Worm (Caenorhabditis elegans): ENCODE results near the gene K01A2.10.

Gene K01A2.10

DNA sequence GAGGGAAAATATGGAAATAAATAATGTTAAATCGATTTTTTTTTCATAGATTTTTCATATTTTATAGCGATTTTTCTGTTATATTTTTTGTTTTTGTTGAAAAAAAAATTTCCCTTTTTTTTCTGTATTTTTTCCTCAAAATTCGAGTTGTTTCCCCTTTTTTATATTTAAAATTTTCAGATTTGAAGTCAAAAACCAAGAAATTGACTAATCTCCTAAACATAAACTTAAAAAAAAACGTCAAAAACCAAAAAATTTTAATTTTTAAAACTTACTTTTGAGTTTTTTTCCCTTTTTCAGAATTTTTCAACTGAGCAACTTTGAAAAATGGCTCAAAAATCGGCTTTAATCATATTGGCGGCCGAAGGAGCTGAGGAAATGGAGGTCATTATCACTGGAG lies 32.6 kb downstream of the K01A2.10 start, which contains the start of gene djr-1.1:
TSS of gene djr-1.1 (plus strand) at position 301 of the 400 bp plus-strand sequence.
- TF ChIP-seq pes-1 (GFP tag; IDR thresholded peaks at IDR 0.05) (no peak), ets-7 (tag; optimal IDR thresholded peaks at IDR 0.05) (no peak), ceh-36 (tag; optimal IDR thresholded peaks at IDR 0.05) (no peak), tbx-11 (GFP tag; IDR thresholded peaks at IDR 0.05) (no peak)

DNA sequence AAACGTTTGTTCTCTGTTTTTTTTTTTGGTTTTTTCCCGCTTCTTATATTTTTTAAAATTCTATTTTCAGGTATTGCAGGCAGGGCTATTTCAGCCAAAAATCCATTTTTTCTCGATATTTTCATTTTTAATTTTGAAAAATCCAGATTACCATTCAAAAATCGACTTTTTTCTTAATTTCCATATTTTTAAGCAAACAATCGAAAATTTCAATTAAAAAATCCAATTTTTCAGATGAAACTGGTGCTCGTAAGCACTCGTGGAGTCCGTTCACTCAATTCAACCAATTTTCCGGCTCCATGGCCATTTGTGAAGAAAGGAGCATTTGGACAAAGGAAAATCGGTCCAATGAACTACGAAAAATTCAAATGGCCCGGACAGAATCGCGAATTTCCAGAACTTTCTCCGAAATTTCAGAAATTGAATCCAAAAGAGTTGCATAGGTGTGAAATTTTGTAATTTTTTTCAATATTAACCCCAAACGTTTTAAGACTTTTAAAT lies 34.1 kb downstream of the K01A2.10 start, which contains the start of gene mrpl-41:
TSS of gene mrpl-41 (plus strand) at position 235 of the 501 bp plus-strand sequence.
- no peak for TF ChIP-seq sea-1 (GFP tag; conservative IDR thresholded peaks at IDR 0.05)
- no peak for TF ChIP-seq B0310.2 (tag; optimal IDR thresholded peaks at IDR 0.05)
- no peak for TF ChIP-seq tra-4 (tag; optimal IDR thresholded peaks at IDR 0.05)
- no peak for TF ChIP-seq pes-1 (GFP tag; IDR thresholded peaks at IDR 0.05)
- TF ChIP-seq flt-1 (GFP tag; IDR thresholded peaks at IDR 0.05), result no peak
- no peak for TF ChIP-seq scrt-1 (GFP tag; IDR thresholded peaks at IDR 0.05)
- no peak for TF ChIP-seq ama-1 (optimal IDR thresholded peaks at IDR 0.05)

DNA sequence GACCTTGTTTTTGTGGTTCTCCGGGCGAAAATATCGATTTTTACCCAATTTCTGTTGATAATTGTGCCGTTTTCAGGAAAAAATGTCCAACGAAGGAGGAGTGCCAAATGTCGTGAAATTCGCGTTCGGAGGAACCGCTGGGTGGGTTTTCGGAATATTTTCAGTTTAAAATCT lies 36.5 kb downstream of the K01A2.10 start, which contains the start of gene misc-1:
TSS of gene misc-1 (plus strand) at position 75 of the 174 bp plus-strand sequence.
- TF ChIP-seq scrt-1 (GFP tag; IDR thresholded peaks at IDR 0.05) (no peak), pes-1 (GFP tag; IDR thresholded peaks at IDR 0.05) (no peak), tbx-37 (GFP tag; conservative IDR thresholded peaks at IDR 0.05) (no peak), flt-1 (GFP tag; IDR thresholded peaks at IDR 0.05) (no peak)

DNA sequence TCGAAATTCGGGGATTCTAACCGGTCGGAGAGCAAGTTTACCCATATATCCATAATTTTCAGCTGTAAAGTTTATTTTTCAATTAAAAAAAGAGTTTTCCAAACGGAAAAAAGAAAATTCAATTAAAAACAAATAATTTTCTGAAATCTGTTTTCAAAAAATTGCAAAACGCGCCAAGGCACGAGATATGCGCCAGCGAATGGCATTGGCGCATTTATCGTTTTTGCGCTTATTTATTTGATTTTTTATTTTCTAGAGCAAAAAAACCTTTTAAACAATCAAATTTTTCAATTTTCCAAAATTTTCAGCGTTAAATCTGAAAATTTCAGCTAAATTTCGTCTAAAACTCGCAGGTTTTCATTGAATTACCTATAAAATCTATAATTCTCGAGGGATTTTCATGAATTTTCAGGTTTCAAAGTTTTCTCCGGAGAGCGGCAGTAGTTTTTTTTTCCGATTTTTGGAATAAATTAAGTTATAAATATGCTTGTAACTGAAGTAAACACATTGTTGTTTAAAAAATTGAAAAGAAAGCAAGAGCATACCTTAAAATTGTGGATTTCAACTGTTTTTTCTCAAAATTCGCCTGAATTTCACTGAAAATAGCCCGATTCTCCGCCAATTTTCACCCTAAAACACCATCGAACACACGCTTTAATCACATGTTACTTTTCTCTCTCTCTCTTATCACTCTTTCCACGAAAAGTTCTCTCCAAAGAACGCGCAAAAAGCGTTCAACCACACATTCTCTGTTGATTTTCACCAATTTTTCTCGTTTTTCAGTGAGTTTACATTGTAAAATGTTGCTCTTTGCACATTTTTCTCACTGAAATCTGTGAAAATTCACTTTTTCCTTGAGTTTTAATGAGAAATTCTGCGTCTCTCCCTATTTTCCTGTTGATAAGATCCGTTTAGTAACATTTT lies 37.0 kb downstream of the K01A2.10 start, which contains the start of gene B0432.10:
TSS of gene B0432.10 (minus strand) at position 649 of the 924 bp plus-strand sequence.
- TF ChIP-seq ets-7 (tag; optimal IDR thresholded peaks at IDR 0.05) (no peak), ceh-36 (tag; optimal IDR thresholded peaks at IDR 0.05) (no peak), ama-1 (optimal IDR thresholded peaks at IDR 0.05) (no peak), F13C5.2 (tag; optimal IDR thresholded peaks at IDR 0.05) (no peak), flt-1 (GFP tag; IDR thresholded peaks at IDR 0.05) (no peak), scrt-1 (GFP tag; IDR thresholded peaks at IDR 0.05) (no peak), hmg-4 (GFP tag; optimal IDR thresholded peaks at IDR 0.05) (no peak), B0310.2 (tag; optimal IDR thresholded peaks at IDR 0.05) (no peak), aly-1 (tag; optimal IDR thresholded peaks at IDR 0.05) (no peak), pes-1 (GFP tag; IDR thresholded peaks at IDR 0.05) (no peak), hnd-1 (tag; optimal IDR thresholded peaks at IDR 0.05) (no peak), sea-1 (GFP tag; conservative IDR thresholded peaks at IDR 0.05) (no peak)

DNA sequence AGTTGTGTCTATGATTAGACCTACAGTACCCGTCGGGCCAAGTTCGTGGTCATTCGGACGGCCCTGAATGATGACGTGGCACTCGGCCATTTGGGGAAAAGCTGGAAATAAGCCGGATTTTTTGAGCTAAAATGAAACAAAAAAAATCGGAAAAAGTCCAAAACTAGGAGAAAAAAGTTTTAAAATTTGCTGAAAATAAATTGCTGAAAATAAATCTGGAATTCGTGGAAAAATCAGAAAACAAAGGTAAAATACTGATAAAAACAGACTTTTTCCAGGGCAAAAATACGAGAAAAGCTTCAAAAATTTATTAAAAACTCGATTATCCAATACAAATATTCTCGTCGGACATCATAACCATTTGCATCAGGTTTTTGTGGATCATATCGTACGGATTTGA lies 39.3 kb downstream of the K01A2.10 start, which contains the start of gene B0432.9:
TSS of gene B0432.9 (minus strand) at position 101 of the 400 bp plus-strand sequence.
- TF ChIP-seq ama-1 (optimal IDR thresholded peaks at IDR 0.05), result no peak
- TF ChIP-seq flt-1 (GFP tag; IDR thresholded peaks at IDR 0.05), result no peak
- no peak for TF ChIP-seq scrt-1 (GFP tag; IDR thresholded peaks at IDR 0.05)
- no peak for TF ChIP-seq tbx-11 (GFP tag; IDR thresholded peaks at IDR 0.05)
- TF ChIP-seq hnd-1 (tag; optimal IDR thresholded peaks at IDR 0.05), result no peak
- TF ChIP-seq ets-7 (tag; optimal IDR thresholded peaks at IDR 0.05), result no peak

DNA sequence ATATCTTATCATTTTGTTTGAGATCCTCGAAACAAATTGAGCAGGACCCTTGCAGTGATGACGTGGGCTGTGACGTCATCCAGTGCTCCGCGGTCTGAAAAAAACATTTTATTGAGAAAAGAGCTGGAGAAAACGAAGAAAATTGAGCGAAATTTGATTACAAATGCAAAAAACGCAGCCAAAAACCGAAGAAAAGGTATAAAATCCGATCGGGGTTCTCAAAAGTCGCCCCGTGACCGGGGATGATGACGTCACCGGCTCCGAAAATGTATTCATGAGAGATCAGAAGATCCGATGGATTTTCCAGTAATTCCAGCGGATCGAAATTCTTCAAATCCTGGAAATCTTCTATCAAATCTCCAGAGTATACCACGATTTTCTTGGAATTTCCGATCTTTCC lies 40.4 kb downstream of the K01A2.10 start, which contains the start of gene trul-1:
TSS of gene trul-1 (minus strand) at position 101 of the 400 bp plus-strand sequence.
- no peak for TF ChIP-seq hnd-1 (tag; optimal IDR thresholded peaks at IDR 0.05)
- no peak for TF ChIP-seq ama-1 (optimal IDR thresholded peaks at IDR 0.05)
- no peak for TF ChIP-seq scrt-1 (GFP tag; IDR thresholded peaks at IDR 0.05)
- no peak for TF ChIP-seq hmg-4 (GFP tag; optimal IDR thresholded peaks at IDR 0.05)
- no peak for TF ChIP-seq tbx-37 (GFP tag; conservative IDR thresholded peaks at IDR 0.05)
- no peak for TF ChIP-seq flt-1 (GFP tag; IDR thresholded peaks at IDR 0.05)
- no peak for TF ChIP-seq ceh-13 (GFP tag; optimal IDR thresholded peaks at IDR 0.05)
- TF ChIP-seq B0310.2 (tag; optimal IDR thresholded peaks at IDR 0.05), result no peak
- no peak for TF ChIP-seq tbx-11 (GFP tag; IDR thresholded peaks at IDR 0.05)
- no peak for TF ChIP-seq sea-1 (GFP tag; conservative IDR thresholded peaks at IDR 0.05)

DNA sequence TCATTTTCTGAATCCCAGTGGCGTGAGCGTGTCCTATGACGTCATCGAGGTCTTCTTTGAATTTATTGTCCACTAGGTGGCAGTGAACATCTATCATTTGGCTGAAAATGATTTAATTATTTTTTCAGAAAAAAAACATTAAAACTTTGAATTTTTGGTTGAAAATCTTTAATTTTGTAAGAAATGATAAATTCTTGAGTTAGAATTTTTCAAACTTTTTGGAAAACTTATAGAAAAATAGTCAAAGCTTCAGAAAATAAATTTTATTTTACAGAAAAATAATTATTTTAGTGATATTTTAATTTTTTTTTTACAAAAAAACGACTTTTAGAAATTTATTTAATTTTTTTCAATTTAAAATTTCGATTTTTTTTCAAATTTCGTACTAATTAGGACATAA lies 44.3 kb downstream of the K01A2.10 start, which contains the start of gene B0432.8:
TSS of gene B0432.8 (minus strand) at position 101 of the 400 bp plus-strand sequence.
- no peak for TF ChIP-seq F13C5.2 (tag; optimal IDR thresholded peaks at IDR 0.05)
- TF ChIP-seq B0310.2 (tag; optimal IDR thresholded peaks at IDR 0.05), result no peak
- TF ChIP-seq ceh-13 (GFP tag; optimal IDR thresholded peaks at IDR 0.05), result no peak
- TF ChIP-seq ets-7 (tag; optimal IDR thresholded peaks at IDR 0.05), result no peak
- no peak for TF ChIP-seq hmbx-1 (tag; optimal IDR thresholded peaks at IDR 0.05)
- TF ChIP-seq tra-4 (tag; optimal IDR thresholded peaks at IDR 0.05), result no peak
- TF ChIP-seq ceh-36 (tag; optimal IDR thresholded peaks at IDR 0.05), result no peak
- no peak for TF ChIP-seq sea-1 (GFP tag; conservative IDR thresholded peaks at IDR 0.05)
- TF ChIP-seq ama-1 (optimal IDR thresholded peaks at IDR 0.05), result no peak
- no peak for TF ChIP-seq hnd-1 (tag; optimal IDR thresholded peaks at IDR 0.05)
- TF ChIP-seq tbx-37 (GFP tag; conservative IDR thresholded peaks at IDR 0.05), result no peak
- TF ChIP-seq tbx-11 (GFP tag; IDR thresholded peaks at IDR 0.05), result no peak
- no peak for TF ChIP-seq hmg-4 (GFP tag; optimal IDR thresholded peaks at IDR 0.05)
- TF ChIP-seq pes-1 (GFP tag; IDR thresholded peaks at IDR 0.05), result no peak
- TF ChIP-seq aly-1 (tag; optimal IDR thresholded peaks at IDR 0.05), result no peak
- no peak for TF ChIP-seq scrt-1 (GFP tag; IDR thresholded peaks at IDR 0.05)
- TF ChIP-seq flt-1 (GFP tag; IDR thresholded peaks at IDR 0.05), result no peak

DNA sequence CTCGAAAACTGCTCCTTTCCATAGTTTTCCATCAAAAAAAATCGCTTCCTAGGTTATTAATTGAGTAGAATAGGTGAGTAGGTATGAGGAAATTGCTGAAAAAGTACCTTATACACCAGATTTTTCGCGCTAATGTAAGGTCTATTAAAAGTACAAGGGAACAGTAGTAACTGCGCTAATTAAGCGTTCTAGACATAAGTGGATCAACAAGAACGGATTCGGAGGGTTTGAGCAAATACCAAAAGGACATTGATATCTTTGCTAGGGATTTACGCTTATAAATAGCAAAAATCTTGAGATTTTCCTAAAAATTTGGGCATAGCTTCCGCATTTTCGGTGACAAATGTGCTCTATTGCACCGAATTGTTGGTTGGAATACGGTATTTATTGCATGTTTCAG lies 49.0 kb downstream of the K01A2.10 start, which contains the start of gene B0432.7:
TSS of gene B0432.7 (minus strand) at position 101 of the 400 bp plus-strand sequence.
- TF ChIP-seq flt-1 (GFP tag; IDR thresholded peaks at IDR 0.05) (no peak), hmg-4 (GFP tag; optimal IDR thresholded peaks at IDR 0.05) (no peak), scrt-1 (GFP tag; IDR thresholded peaks at IDR 0.05) (no peak), ceh-36 (tag; optimal IDR thresholded peaks at IDR 0.05) (no peak), F13C5.2 (tag; optimal IDR thresholded peaks at IDR 0.05) (no peak), aly-1 (tag; optimal IDR thresholded peaks at IDR 0.05) (no peak), tra-4 (tag; optimal IDR thresholded peaks at IDR 0.05) (no peak)
